Worm (Caenorhabditis elegans) whole organism, early embryonic: ENCODE results near the gene F57C2.4.

ENCODE experiments used
- ceh-13 ChIP-seq: fragments of 200-800 bp; sonication (Bioruptor generic); optimal IDR thresholded peaks from 2 replicates; lab custom pipeline; 2018; ENCODE audit warnings: mild to moderate bottlenecking, missing genetic modification characterization, missing compliant biosample characterization
- pes-1 ChIP-seq: fragments of 200-800 bp; sonication (Bioruptor generic); IDR thresholded peaks from 2 replicates; pipeline ENCODE4 v1.3.6; 2022; ENCODE audit warnings: missing genetic modification reagents, missing genetic modification characterization, missing compliant biosample characterization

ce11 chrII:14501447-14501846 lies 23.7 kb upstream of the F57C2.4 start, which contains the start of gene K10H10.5:
- no peak for TF ChIP-seq pes-1
- no peak for TF ChIP-seq ceh-13 (GFP tag; lab: Kevin White, UChicago)
